Fruit fly (Drosophila melanogaster): Measurements from ENCODE around the gene CG13995.

Gene CG13995

dm6 chr2L:6053874-6054469 is at the start of gene CG13995:
Gene CG13995, plus strand, starts transcription at chr2L:6054302.
- TF ChIP-seq pan (optimal IDR thresholded peaks at IDR 0.05) (no peak), Dll (optimal IDR thresholded peaks at IDR 0.05) (no peak), psq (optimal IDR thresholded peaks at IDR 0.05) (no peak), usp (GFP tag; optimal IDR thresholded peaks at IDR 0.05) (no peak), EcR (GFP tag; optimal IDR thresholded peaks at IDR 0.05) (no peak), CG8478 (optimal IDR thresholded peaks at IDR 0.05) (no peak)

dm6 chr2L:6006508-6007232 is 47.4 kb upstream of the CG13995 start, which contains the start of gene Gal:
Gene Gal, minus strand, starts transcription at chr2L:6006827.
- no peak for TF ChIP-seq pan (optimal IDR thresholded peaks at IDR 0.05)
- no peak for TF ChIP-seq EcR (GFP tag; optimal IDR thresholded peaks at IDR 0.05)
- no peak for TF ChIP-seq Dll (optimal IDR thresholded peaks at IDR 0.05)
- TF ChIP-seq CG8478 (optimal IDR thresholded peaks at IDR 0.05) = no peak
- no peak for TF ChIP-seq psq (optimal IDR thresholded peaks at IDR 0.05)
- no peak for TF ChIP-seq usp (GFP tag; optimal IDR thresholded peaks at IDR 0.05)

- TF ChIP-seq CG8478 (optimal IDR thresholded peaks at IDR 0.05) (no peak), pan (optimal IDR thresholded peaks at IDR 0.05) (no peak), EcR (GFP tag; optimal IDR thresholded peaks at IDR 0.05) (no peak), psq (optimal IDR thresholded peaks at IDR 0.05) (no peak), Dll (optimal IDR thresholded peaks at IDR 0.05) (no peak), usp (GFP tag; optimal IDR thresholded peaks at IDR 0.05) (no peak)
These were observed 41.6 kb upstream of the CG13995 start, which contains the start of gene CG9098 for dm6 chr2L:6012303-6013070. Gene CG9098, minus strand, starts transcription at chr2L:6012338.

- no peak for TF ChIP-seq Dll (optimal IDR thresholded peaks at IDR 0.05)
- no peak for TF ChIP-seq pan (optimal IDR thresholded peaks at IDR 0.05)
- TF ChIP-seq CG8478 (optimal IDR thresholded peaks at IDR 0.05) = no peak
- TF ChIP-seq usp (GFP tag; optimal IDR thresholded peaks at IDR 0.05) = no peak
- no peak for TF ChIP-seq EcR (GFP tag; optimal IDR thresholded peaks at IDR 0.05)
- TF ChIP-seq psq (optimal IDR thresholded peaks at IDR 0.05) = no peak
These were observed 41.1 kb upstream of the CG13995 start for dm6 chr2L:6013071-6013417.

- TF ChIP-seq EcR (GFP tag; optimal IDR thresholded peaks at IDR 0.05) (no peak), pan (optimal IDR thresholded peaks at IDR 0.05) (no peak), psq (optimal IDR thresholded peaks at IDR 0.05) (no peak), usp (GFP tag; optimal IDR thresholded peaks at IDR 0.05) (no peak), Dll (optimal IDR thresholded peaks at IDR 0.05) (no peak), CG8478 (optimal IDR thresholded peaks at IDR 0.05) (no peak)
These were observed 34.6 kb upstream of the CG13995 start, which contains the start of gene H2.0 for dm6 chr2L:6019352-6020131. Gene H2.0, minus strand, starts transcription at chr2L:6019402.

dm6 chr2L:6020535-6020934 is 33.6 kb upstream of the CG13995 start, which contains the start of gene CG13996:
Gene CG13996, plus strand, starts transcription at chr2L:6020835.
- no peak for TF ChIP-seq CG8478 (optimal IDR thresholded peaks at IDR 0.05)
- no peak for TF ChIP-seq pan (optimal IDR thresholded peaks at IDR 0.05)
- no peak for TF ChIP-seq Dll (optimal IDR thresholded peaks at IDR 0.05)
- TF ChIP-seq EcR (GFP tag; optimal IDR thresholded peaks at IDR 0.05) = no peak
- no peak for TF ChIP-seq psq (optimal IDR thresholded peaks at IDR 0.05)
- TF ChIP-seq usp (GFP tag; optimal IDR thresholded peaks at IDR 0.05) = no peak

- TF ChIP-seq CG8478 (optimal IDR thresholded peaks at IDR 0.05) = no peak
- no peak for TF ChIP-seq pan (optimal IDR thresholded peaks at IDR 0.05)
- no peak for TF ChIP-seq EcR (GFP tag; optimal IDR thresholded peaks at IDR 0.05)
- no peak for TF ChIP-seq psq (optimal IDR thresholded peaks at IDR 0.05)
- no peak for TF ChIP-seq Dll (optimal IDR thresholded peaks at IDR 0.05)
- TF ChIP-seq usp (GFP tag; optimal IDR thresholded peaks at IDR 0.05) = no peak
These were observed 31.3 kb upstream of the CG13995 start for dm6 chr2L:6022793-6023192.

dm6 chr2L:6024345-6024907 is 29.7 kb upstream of the CG13995 start, which contains the start of gene CG9107:
Gene CG9107, minus strand, starts transcription at chr2L:6024539.
- TF ChIP-seq psq (optimal IDR thresholded peaks at IDR 0.05) (no peak), Dll (optimal IDR thresholded peaks at IDR 0.05) (no peak), CG8478 (optimal IDR thresholded peaks at IDR 0.05) (no peak), pan (optimal IDR thresholded peaks at IDR 0.05) (no peak), usp (GFP tag; optimal IDR thresholded peaks at IDR 0.05) (no peak), EcR (GFP tag; optimal IDR thresholded peaks at IDR 0.05) (no peak)

- TF ChIP-seq usp (GFP tag; optimal IDR thresholded peaks at IDR 0.05) (no peak), psq (optimal IDR thresholded peaks at IDR 0.05) (no peak), Dll (optimal IDR thresholded peaks at IDR 0.05) (no peak), EcR (GFP tag; optimal IDR thresholded peaks at IDR 0.05) (no peak), CG8478 (optimal IDR thresholded peaks at IDR 0.05) (no peak), pan (optimal IDR thresholded peaks at IDR 0.05) (no peak)
These were observed 25.4 kb upstream of the CG13995 start for dm6 chr2L:6028712-6029111.

dm6 chr2L:6031838-6032237 is 22.3 kb upstream of the CG13995 start:
- TF ChIP-seq CG8478 (optimal IDR thresholded peaks at IDR 0.05) (no peak), pan (optimal IDR thresholded peaks at IDR 0.05) (no peak), usp (GFP tag; optimal IDR thresholded peaks at IDR 0.05) (no peak), EcR (GFP tag; optimal IDR thresholded peaks at IDR 0.05) (no peak), psq (optimal IDR thresholded peaks at IDR 0.05) (no peak), Dll (optimal IDR thresholded peaks at IDR 0.05) (no peak)

- TF ChIP-seq Dll (optimal IDR thresholded peaks at IDR 0.05) = no peak
- no peak for TF ChIP-seq CG8478 (optimal IDR thresholded peaks at IDR 0.05)
- TF ChIP-seq EcR (GFP tag; optimal IDR thresholded peaks at IDR 0.05) = no peak
- no peak for TF ChIP-seq usp (GFP tag; optimal IDR thresholded peaks at IDR 0.05)
- no peak for TF ChIP-seq pan (optimal IDR thresholded peaks at IDR 0.05)
- no peak for TF ChIP-seq psq (optimal IDR thresholded peaks at IDR 0.05)
These were observed 19.8 kb upstream of the CG13995 start, which contains the start of gene CG9109 for dm6 chr2L:6034344-6034743. Gene CG9109, minus strand, starts transcription at chr2L:6034423.

All from whole organism.